Fruit fly (Drosophila melanogaster) whole organism, embryonic: ENCODE results near the gene CG43867.

Source experiments
- Asciz ChIP-seq: fragments of 200-800 bp; sonication (Bioruptor generic); optimal IDR thresholded peaks from 2 replicates; lab custom pipeline; 2017; ENCODE audit warnings: missing biosample characterization, mild to moderate bottlenecking, missing genetic modification characterization, missing genetic modification reagents
- CG10321 ChIP-seq: fragments of 200-800 bp; sonication (Bioruptor generic); IDR thresholded peaks from 2 replicates; pipeline ENCODE4 v1.3.6; 2022; ENCODE audit warnings: missing biosample characterization, missing genetic modification characterization
- CG10366 ChIP-seq: fragments of 200-800 bp; sonication (Bioruptor generic); IDR thresholded peaks from 2 replicates; pipeline ENCODE4 v1.3.6; 2022; ENCODE audit warnings: missing biosample characterization, missing genetic modification characterization
- CG10979 ChIP-seq: fragments of 200-800 bp; sonication (Bioruptor generic); optimal IDR thresholded peaks from 2 replicates; lab custom pipeline; 2018; ENCODE audit warnings: missing biosample characterization, mild to moderate bottlenecking, missing genetic modification characterization, moderate library complexity
- CG11093 ChIP-seq: fragments of 200-800 bp; sonication (Bioruptor generic); IDR thresholded peaks from 3 replicates; pipeline ENCODE4 v1.3.6; 2022; ENCODE audit warnings: missing biosample characterization, missing genetic modification characterization
- CG11247 ChIP-seq: fragments of 200-800 bp; sonication (Bioruptor generic); IDR thresholded peaks from 2 replicates; pipeline ENCODE4 v1.3.6; 2022; ENCODE audit warnings: missing biosample characterization, missing genetic modification characterization
- CG11504 ChIP-seq: fragments of 200-800 bp; sonication (Bioruptor generic); optimal IDR thresholded peaks from 3 replicates; lab custom pipeline; 2019; ENCODE audit warnings: missing biosample characterization, mild to moderate bottlenecking, missing genetic modification characterization, moderate library complexity
- CG12071 ChIP-seq: fragments of 200-800 bp; sonication (Bioruptor generic); optimal IDR thresholded peaks from 3 replicates; lab custom pipeline; 2018; ENCODE audit warnings: missing biosample characterization, mild to moderate bottlenecking, missing genetic modification characterization
- CG12391 ChIP-seq: fragments of 200-800 bp; sonication (Bioruptor generic); optimal IDR thresholded peaks from 3 replicates; lab custom pipeline; 2018; ENCODE audit warnings: missing biosample characterization, mild to moderate bottlenecking, missing genetic modification characterization, moderate library complexity
- CG14441 ChIP-seq: fragments of 200-800 bp; sonication (Bioruptor generic); IDR thresholded peaks from 2 replicates; pipeline ENCODE4 v1.3.6; 2022; ENCODE audit warnings: missing biosample characterization, missing genetic modification characterization
- CG14667 ChIP-seq: fragments of 200-800 bp; sonication (Bioruptor generic); IDR thresholded peaks from 2 replicates; pipeline ENCODE4 v1.3.6; 2022; ENCODE audit warnings: missing biosample characterization, missing genetic modification characterization
- CG1832 ChIP-seq: fragments of 200-800 bp; sonication (Bioruptor generic); optimal IDR thresholded peaks from 2 replicates; lab custom pipeline; 2017; ENCODE audit warnings: missing biosample characterization, mild to moderate bottlenecking, missing genetic modification characterization, inconsistent platforms
- CG2202 ChIP-seq: fragments of 200-800 bp; sonication (Bioruptor generic); optimal IDR thresholded peaks from 2 replicates; lab custom pipeline; 2018; ENCODE audit warnings: missing biosample characterization, mild to moderate bottlenecking, missing genetic modification characterization
- CG3065 ChIP-seq: fragments of 200-800 bp; sonication (Bioruptor generic); optimal IDR thresholded peaks from 2 replicates; lab custom pipeline; 2016; ENCODE audit warnings: missing biosample characterization, missing genetic modification characterization
- CG3407 ChIP-seq: fragments of 200-800 bp; sonication (Bioruptor generic); optimal IDR thresholded peaks from 2 replicates; lab custom pipeline; 2018; ENCODE audit warnings: missing biosample characterization, mild to moderate bottlenecking, missing genetic modification characterization
- CG34376 ChIP-seq: fragments of 200-800 bp; sonication (Bioruptor generic); optimal IDR thresholded peaks from 2 replicates; lab custom pipeline; 2018; ENCODE audit warnings: missing biosample characterization, mild to moderate bottlenecking, missing genetic modification characterization
- CG34422 ChIP-seq: fragments of 200-800 bp; sonication (Bioruptor generic); IDR thresholded peaks from 3 replicates; pipeline ENCODE4 v1.3.6; 2022; ENCODE audit warnings: missing biosample characterization, missing genetic modification characterization
- CG3726 ChIP-seq: fragments of 200-800 bp; sonication (Bioruptor generic); IDR thresholded peaks from 3 replicates; pipeline ENCODE4, ENCODE4 v1.3.6; 2022; ENCODE audit warnings: missing biosample characterization, missing genetic modification characterization
- CG3838 ChIP-seq: fragments of 200-800 bp; sonication (Bioruptor generic); optimal IDR thresholded peaks from 3 replicates; lab custom pipeline; 2016; ENCODE audit warnings: missing biosample characterization, missing genetic modification characterization
- CG6654 ChIP-seq: fragments of 200-800 bp; sonication (Bioruptor generic); optimal IDR thresholded peaks from 2 replicates; lab custom pipeline; 2017; ENCODE audit warnings: missing biosample characterization, mild to moderate bottlenecking, missing genetic modification characterization
- CG8359 ChIP-seq: fragments of 200-800 bp; sonication (Bioruptor generic); optimal IDR thresholded peaks from 2 replicates; lab custom pipeline; 2017; ENCODE audit warnings: missing biosample characterization, mild to moderate bottlenecking, missing genetic modification characterization, borderline replicate concordance
- CkIIα-i1 ChIP-seq: fragments of 200-800 bp; sonication (Bioruptor generic); IDR thresholded peaks from 2 replicates; pipeline ENCODE4 v1.3.6; 2022; ENCODE audit warnings: missing biosample characterization, missing genetic modification characterization
- D ChIP-seq, 2 experiments: fragments of 200-800 bp in 1 of 2; fragments of >200 bp in 1 of 2; sonication (Bioruptor generic) in 1 of 2; optimal IDR thresholded peaks; 2 replicates in 1 of 2; 3 replicates in 1 of 2; lab custom pipeline; 2017; ENCODE audit warnings: mild to moderate bottlenecking in 1 of 2, missing biosample characterization in 1 of 2, missing genetic modification characterization in 1 of 2, missing genetic modification reagents in 1 of 2
- Dip3 ChIP-seq: fragments of 200-800 bp; sonication (Bioruptor generic); optimal IDR thresholded peaks from 3 replicates; lab custom pipeline; 2016; ENCODE audit warnings: missing biosample characterization, missing genetic modification characterization
- Gug ChIP-seq: fragments of 200-800 bp; sonication (Bioruptor generic); IDR thresholded peaks from 4 replicates; pipeline ENCODE4 v1.3.6; 2022; ENCODE audit warnings: missing biosample characterization, missing genetic modification characterization
- HHEX ChIP-seq: fragments of 200-800 bp; sonication (Bioruptor generic); optimal IDR thresholded peaks from 3 replicates; lab custom pipeline; 2017; ENCODE audit warnings: missing biosample characterization, mild to moderate bottlenecking, missing genetic modification characterization, missing genetic modification reagents
- HLHmδ ChIP-seq: fragments of 200-800 bp; sonication (Bioruptor generic); optimal IDR thresholded peaks from 2 replicates; lab custom pipeline; 2018; ENCODE audit warnings: missing biosample characterization, mild to moderate bottlenecking, missing genetic modification characterization, moderate library complexity
- Hr51 ChIP-seq, 2 experiments: fragments of 200-800 bp; sonication (Bioruptor generic); optimal IDR thresholded peaks; 2 replicates in 1 of 2; 3 replicates in 1 of 2; lab custom pipeline; 2016 to 2018; ENCODE audit warnings: missing biosample characterization in 2 of 2, missing genetic modification characterization in 2 of 2, mild to moderate bottlenecking in 1 of 2, moderate library complexity in 1 of 2
- Opbp ChIP-seq: fragments of 200-800 bp; sonication (Bioruptor generic); IDR thresholded peaks from 3 replicates; pipeline ENCODE4 v1.3.6; 2022; ENCODE audit warnings: missing biosample characterization, missing genetic modification characterization; ENCODE audit not compliant: partially characterized antibody
- Pdp1 ChIP-seq, 2 experiments: fragments of 200-800 bp; sonication (Bioruptor generic); optimal IDR thresholded peaks; 3 replicates each; lab custom pipeline; 2016; ENCODE audit warnings: missing biosample characterization in 2 of 2, missing genetic modification characterization in 2 of 2, mild to moderate bottlenecking in 1 of 2, moderate library complexity in 1 of 2
- Sin3A ChIP-seq: fragments of >200 bp; optimal IDR thresholded peaks from 2 replicates; lab custom pipeline; 2018
- Spps ChIP-seq: fragments of 200-800 bp; sonication (Bioruptor generic); optimal IDR thresholded peaks from 2 replicates; lab custom pipeline; 2018; ENCODE audit warnings: missing biosample characterization, mild to moderate bottlenecking, missing genetic modification characterization
- TFAM ChIP-seq: fragments of 200-800 bp; sonication (Bioruptor generic); optimal IDR thresholded peaks from 2 replicates; lab custom pipeline; 2017; ENCODE audit warnings: missing biosample characterization, missing genetic modification characterization, inconsistent platforms
- Taf1 ChIP-seq: fragments of 200-800 bp; sonication (Bioruptor generic); IDR thresholded peaks from 2 replicates; pipeline ENCODE4 v1.3.6; 2022; ENCODE audit warnings: missing biosample characterization, missing genetic modification characterization
- Xrp1 ChIP-seq: fragments of 200-800 bp; sonication (Bioruptor generic); IDR thresholded peaks from 2 replicates; pipeline ENCODE4 v1.3.6; 2022; ENCODE audit warnings: missing biosample characterization, missing genetic modification characterization
- YL-1 ChIP-seq: fragments of 200-800 bp; sonication (Bioruptor generic); optimal IDR thresholded peaks from 3 replicates; lab custom pipeline; 2017; ENCODE audit warnings: missing biosample characterization, mild to moderate bottlenecking, missing genetic modification characterization
- cas ChIP-seq: fragments of 200-800 bp; sonication (Bioruptor generic); IDR thresholded peaks from 2 replicates; pipeline ENCODE4 v1.3.6; 2022; ENCODE audit warnings: missing biosample characterization, missing genetic modification characterization
- crc ChIP-seq: fragments of 200-800 bp; sonication (Bioruptor generic); optimal IDR thresholded peaks from 2 replicates; lab custom pipeline; 2016; ENCODE audit warnings: missing biosample characterization, missing genetic modification characterization
- danr ChIP-seq: fragments of 200-800 bp; sonication (Bioruptor generic); IDR thresholded peaks from 2 replicates; pipeline ENCODE4 v1.3.6; 2022; ENCODE audit warnings: missing biosample characterization, missing genetic modification characterization
- fd102C ChIP-seq: fragments of 200-800 bp; sonication (Bioruptor generic); optimal IDR thresholded peaks from 2 replicates; lab custom pipeline; 2018; ENCODE audit warnings: missing biosample characterization, mild to moderate bottlenecking, missing genetic modification characterization, moderate library complexity
- gro ChIP-seq: fragments of 200-800 bp; sonication (Bioruptor generic); optimal IDR thresholded peaks from 2 replicates; lab custom pipeline; 2016; ENCODE audit warnings: missing biosample characterization, missing genetic modification characterization
- jumu ChIP-seq: fragments of 200-800 bp; sonication (Bioruptor generic); optimal IDR thresholded peaks from 3 replicates; lab custom pipeline; 2016; ENCODE audit warnings: missing biosample characterization, missing genetic modification characterization
- lab ChIP-seq: fragments of 200-800 bp; sonication (Bioruptor generic); optimal IDR thresholded peaks from 3 replicates; lab custom pipeline; 2017; ENCODE audit warnings: missing biosample characterization, missing genetic modification characterization, mild to moderate bottlenecking, moderate library complexity, missing genetic modification reagents
- nmo ChIP-seq: fragments of 200-800 bp; sonication (Bioruptor generic); optimal IDR thresholded peaks from 2 replicates; lab custom pipeline; 2018; ENCODE audit warnings: missing biosample characterization, mild to moderate bottlenecking, missing genetic modification characterization, moderate library complexity
- odd ChIP-seq: fragments of 200-800 bp; sonication (Bioruptor generic); optimal IDR thresholded peaks from 2 replicates; lab custom pipeline; 2017; ENCODE audit warnings: missing biosample characterization, mild to moderate bottlenecking, missing genetic modification characterization
- onecut ChIP-seq: fragments of 200-800 bp; sonication (Bioruptor generic); IDR thresholded peaks from 2 replicates; pipeline ENCODE4 v1.3.6; 2022; ENCODE audit warnings: missing biosample characterization, missing genetic modification characterization
- row ChIP-seq: fragments of 200-800 bp; sonication (Bioruptor generic); IDR thresholded peaks from 3 replicates; pipeline ENCODE4 v1.3.6; 2022; ENCODE audit warnings: missing biosample characterization, missing genetic modification characterization
- slp2 ChIP-seq: fragments of 200-800 bp; sonication (Bioruptor generic); optimal IDR thresholded peaks from 2 replicates; lab custom pipeline; 2016; ENCODE audit warnings: missing biosample characterization, missing genetic modification characterization
- twi ChIP-seq: fragments of 200-800 bp; optimal IDR thresholded peaks from 2 replicates; lab custom pipeline; 2019; ENCODE audit warnings: missing biosample characterization, mild to moderate bottlenecking, missing genetic modification characterization, moderate library complexity
- unpg ChIP-seq: fragments of 200-800 bp; sonication (Bioruptor generic); optimal IDR thresholded peaks from 3 replicates; lab custom pipeline; 2018; ENCODE audit warnings: missing biosample characterization, mild to moderate bottlenecking, missing genetic modification characterization, moderate library complexity
- zen2 ChIP-seq: fragments of 200-800 bp; sonication (Bioruptor generic); IDR thresholded peaks from 3 replicates; pipeline ENCODE4 v1.3.6; 2022; ENCODE audit warnings: missing biosample characterization, missing genetic modification characterization; ENCODE audit not compliant: partially characterized antibody

The CG43867 gene

DNA sequence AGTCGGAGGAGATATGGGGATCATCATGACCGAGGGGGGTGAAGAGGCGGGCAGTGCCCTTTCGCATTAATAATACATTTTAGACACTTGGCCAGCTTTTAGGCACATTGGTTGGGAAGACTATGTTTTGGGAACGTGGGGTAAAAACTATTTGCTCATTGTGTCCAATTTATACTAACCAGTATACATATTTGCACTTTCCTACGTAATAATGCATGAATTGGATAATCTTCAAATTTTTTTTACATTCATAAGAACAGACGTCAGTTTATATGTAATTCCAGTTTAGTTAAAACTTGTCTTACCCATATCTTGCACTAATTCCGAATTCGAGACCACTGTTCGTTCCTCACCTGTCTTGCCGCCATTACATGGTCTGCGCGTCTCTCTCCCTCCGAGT lies 148.4 kb downstream of the CG43867 start (continued):
- TF ChIP-seq odd = no peak
- no peak for TF ChIP-seq YL-1
- no peak for TF ChIP-seq CG8359 (GFP tag; lab: Kevin White, UChicago)
- no peak for TF ChIP-seq cas
- TF ChIP-seq CG10979 (tag; lab: Kevin White, UChicago) = peak; percentile 35
- no peak for TF ChIP-seq CG3838 (GFP tag; lab: Kevin White, UChicago)
- TF ChIP-seq CG3407 (GFP tag; lab: Kevin White, UChicago) = no peak
- no peak for TF ChIP-seq zen2
- TF ChIP-seq danr (GFP tag; lab: Robert Waterston, UW) = no peak
- no peak for TF ChIP-seq Asciz (GFP tag; lab: Kevin White, UChicago)
- TF ChIP-seq row = peak; percentile 56
- TF ChIP-seq CG14667 (GFP tag; lab: Robert Waterston, UW) = no peak
- TF ChIP-seq CG34376 = no peak
- no peak for TF ChIP-seq twi (tag; lab: Kevin White, UChicago)
- no peak for TF ChIP-seq gro (GFP tag; lab: Kevin White, UChicago)
- no peak for TF ChIP-seq CG2202 (tag; lab: Kevin White, UChicago)
- no peak for TF ChIP-seq onecut (GFP tag; lab: Robert Waterston, UW)
- TF ChIP-seq CG1832 (GFP tag; lab: Kevin White, UChicago) = no peak
- no peak for TF ChIP-seq Spps (tag; lab: Kevin White, UChicago)
- no peak for TF ChIP-seq Opbp (GFP tag; lab: Robert Waterston, UW)
- no peak for TF ChIP-seq Hr51 (GFP tag; optimal IDR thresholded peaks at IDR 0.05; lab: Kevin White, UChicago)
- no peak for TF ChIP-seq Pdp1 (GFP tag; optimal IDR thresholded peaks at IDR 0.05; lab: Kevin White, UChicago)
- no peak for TF ChIP-seq CkIIα-i1 (GFP tag; lab: Robert Waterston, UW)
- no peak for TF ChIP-seq CG3726 (GFP tag; lab: Robert Waterston, UW)
- TF ChIP-seq Sin3A = no peak
- TF ChIP-seq Dip3 (GFP tag; lab: Kevin White, UChicago) = no peak
- no peak for TF ChIP-seq CG12071 (GFP tag; lab: Kevin White, UChicago)
- TF ChIP-seq D (optimal IDR thresholded peaks at IDR 0.05; lab: Kevin White, UChicago) = no peak
- no peak for TF ChIP-seq D (GFP tag; optimal IDR thresholded peaks at IDR 0.05; lab: Kevin White, UChicago)
- no peak for TF ChIP-seq TFAM (GFP tag; lab: Kevin White, UChicago)
- no peak for TF ChIP-seq CG11093 (GFP tag; lab: Robert Waterston, UW)
- TF ChIP-seq HLHmδ (GFP tag; lab: Kevin White, UChicago) = no peak
- TF ChIP-seq Taf1 (GFP tag; lab: Robert Waterston, UW) = no peak
- TF ChIP-seq CG10366 (GFP tag; lab: Robert Waterston, UW) = no peak
- no peak for TF ChIP-seq Gug
- no peak for TF ChIP-seq CG11504 (tag; lab: Kevin White, UChicago)
- peak; percentile 20 for TF ChIP-seq jumu (GFP tag; lab: Kevin White, UChicago)
- TF ChIP-seq CG14441 (GFP tag; lab: Robert Waterston, UW) = no peak
- peak; percentile 36 for TF ChIP-seq nmo (GFP tag; lab: Kevin White, UChicago)
- TF ChIP-seq CG12391 = peak; percentile 8
- TF ChIP-seq CG34422 (GFP tag; lab: Robert Waterston, UW) = no peak
- no peak for TF ChIP-seq slp2 (GFP tag; lab: Kevin White, UChicago)
- peak; percentile 45 for TF ChIP-seq unpg
- TF ChIP-seq fd102C (GFP tag; lab: Kevin White, UChicago) = no peak
- peak; percentile 27 for TF ChIP-seq lab (GFP tag; lab: Kevin White, UChicago)
- TF ChIP-seq CG10321 (GFP tag; lab: Robert Waterston, UW) = no peak
- no peak for TF ChIP-seq CG11247 (GFP tag; lab: Robert Waterston, UW)
- TF ChIP-seq crc = no peak
- peak; percentile 61 for TF ChIP-seq Xrp1
- no peak for TF ChIP-seq HHEX (GFP tag; lab: Kevin White, UChicago)
- no peak for TF ChIP-seq CG3065 (GFP tag; lab: Kevin White, UChicago)
- TF ChIP-seq CG6654 = no peak
